Worm (Caenorhabditis elegans) whole organism, midembryonic: ENCODE results near the gene nac-2.
A peak's percentile ranks its signal among the peaks of the same experiment; 100 is the strongest.
"Not testable (repeated sequence)": the region's sequence is repeated elsewhere in the genome, so short reads cannot be mapped to it uniquely, and the experiment has no call there.

ENCODE experiments used
- T22C8.4 ChIP-seq: fragments of 200-800 bp; sonication (Bioruptor generic); IDR thresholded peaks from 2 replicates; pipeline ENCODE4 v1.3.6; 2022; ENCODE audit warnings: missing genetic modification characterization, missing compliant biosample characterization
- cog-1 ChIP-seq: sonication (generic microtip); optimal IDR thresholded peaks from 2 replicates; lab custom pipeline; 2016; ENCODE audit warnings: missing genetic modification characterization, missing compliant biosample characterization
- flt-1 ChIP-seq: fragments of 200-800 bp; sonication (Bioruptor generic); IDR thresholded peaks from 2 replicates; pipeline ENCODE4 v1.3.6; 2022; ENCODE audit warnings: missing genetic modification characterization, missing compliant biosample characterization
- klf-2 ChIP-seq: fragments of 200-800 bp; sonication (Bioruptor generic); conservative IDR thresholded peaks from 2 replicates; pipeline ENCODE4 v1.3.6; 2022; ENCODE audit warnings: missing genetic modification reagents, missing genetic modification characterization, missing compliant biosample characterization
- med-1 ChIP-seq: sonication (generic microtip); optimal IDR thresholded peaks from 2 replicates; lab custom pipeline; 2017; ENCODE audit warnings: missing genetic modification characterization, mild to moderate bottlenecking, missing compliant biosample characterization, antibody characterized with exemption, missing genetic modification reagents; ENCODE audit not compliant: insufficient read depth
- ref-1 ChIP-seq: fragments of 200-800 bp; sonication (Bioruptor generic); conservative IDR thresholded peaks from 2 replicates; pipeline ENCODE4 v1.3.6; 2022; ENCODE audit warnings: missing genetic modification reagents, missing genetic modification characterization, missing compliant biosample characterization
- tab-1 ChIP-seq: fragments of 200-800 bp; sonication (Bioruptor generic); IDR thresholded peaks from 2 replicates; pipeline ENCODE4 v1.3.6; 2022; ENCODE audit warnings: missing genetic modification characterization, missing compliant biosample characterization
- ztf-23 ChIP-seq: fragments of 200-800 bp; sonication (Bioruptor generic); IDR thresholded peaks from 2 replicates; pipeline ENCODE4 v1.3.6; 2022; ENCODE audit warnings: missing genetic modification reagents, missing genetic modification characterization, missing compliant biosample characterization
- ztf-29 ChIP-seq: fragments of 200-800 bp; sonication (Bioruptor generic); IDR thresholded peaks from 2 replicates; pipeline ENCODE4 v1.3.6; 2022; ENCODE audit warnings: missing genetic modification reagents, missing genetic modification characterization, missing compliant biosample characterization

nac-2 gene

DNA sequence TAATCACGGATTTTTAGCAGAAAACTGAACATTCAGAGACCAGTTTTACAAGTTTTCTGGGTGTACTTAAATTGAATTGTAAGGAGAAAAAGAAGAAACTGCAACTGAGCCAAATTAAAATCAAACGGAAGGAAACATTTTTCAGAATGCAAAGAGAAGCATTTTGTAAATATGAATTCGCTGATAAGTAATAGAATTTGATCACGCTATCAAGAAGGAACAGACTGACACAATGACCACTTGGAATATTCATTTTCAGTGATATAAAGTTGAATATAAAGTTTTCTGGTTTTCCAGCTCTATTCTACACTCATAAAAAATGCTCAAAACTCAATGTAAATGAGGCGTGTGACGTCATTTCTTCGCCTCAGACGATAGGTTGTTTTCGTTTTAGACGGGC is 9.0 kb downstream of the nac-2 start:
- no peak for TF ChIP-seq ref-1 (GFP tag; lab: Robert Waterston, UW)
- TF ChIP-seq T22C8.4 (GFP tag; lab: Robert Waterston, UW): no peak
- TF ChIP-seq med-1 (GFP tag; lab: Kevin White, UChicago): no peak
- TF ChIP-seq ztf-23 (GFP tag; lab: Robert Waterston, UW): no peak
- no peak for TF ChIP-seq ztf-29
- no peak for TF ChIP-seq cog-1 (tag; lab: Kevin White, UChicago)
- no peak for TF ChIP-seq tab-1
- TF ChIP-seq klf-2: no peak
- no peak for TF ChIP-seq flt-1 (GFP tag; lab: Robert Waterston, UW)

DNA sequence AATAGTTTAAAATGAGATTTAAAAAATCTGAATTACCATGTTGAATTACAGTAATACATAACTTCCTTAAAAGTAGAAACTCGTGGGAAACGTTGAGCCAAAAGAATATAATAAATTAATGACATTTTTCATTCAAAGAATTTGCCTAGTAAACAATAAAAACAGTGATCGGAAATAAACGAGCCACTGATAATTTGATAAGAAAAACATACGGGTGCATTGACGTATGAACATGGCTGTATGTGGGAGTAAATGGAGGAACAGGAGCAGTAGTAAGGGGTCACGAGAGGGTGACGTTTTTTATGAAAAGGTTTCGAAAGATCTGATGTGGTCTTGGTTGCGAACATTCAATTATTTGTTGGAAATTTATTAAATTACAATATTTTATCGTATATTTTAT is 12.3 kb downstream of the nac-2 start:
- TF ChIP-seq flt-1 (GFP tag; lab: Robert Waterston, UW): no peak
- TF ChIP-seq tab-1: no peak
- no peak for TF ChIP-seq klf-2
- TF ChIP-seq med-1 (GFP tag; lab: Kevin White, UChicago): no peak
- no peak for TF ChIP-seq T22C8.4 (GFP tag; lab: Robert Waterston, UW)
- no peak for TF ChIP-seq ztf-29
- no peak for TF ChIP-seq ztf-23 (GFP tag; lab: Robert Waterston, UW)
- no peak for TF ChIP-seq ref-1 (GFP tag; lab: Robert Waterston, UW)
- TF ChIP-seq cog-1 (tag; lab: Kevin White, UChicago): no peak

DNA sequence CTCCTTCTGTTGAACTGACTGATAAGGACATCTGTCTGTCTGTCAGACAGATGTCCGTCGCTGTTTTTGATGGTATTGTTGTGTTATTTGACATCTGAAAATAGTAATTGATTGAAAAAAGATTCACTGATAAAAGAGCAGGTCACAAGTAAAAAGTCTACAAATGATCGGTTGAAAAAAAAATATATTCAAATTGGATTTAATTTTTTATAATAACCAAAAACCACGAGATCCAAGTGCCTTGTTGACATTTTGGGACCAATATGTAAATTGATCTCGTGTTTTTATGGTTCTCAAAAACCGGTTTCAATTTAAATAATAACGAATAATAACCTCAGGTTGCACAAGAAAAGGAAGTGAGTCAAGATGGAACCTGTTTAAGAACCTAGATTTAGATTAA is 16.1 kb downstream of the nac-2 start, which contains the start of gene F59B2.13:
Gene F59B2.13, minus strand, starts transcription at position 101 of the 400 bp plus-strand sequence.
- TF ChIP-seq ztf-23 (GFP tag; lab: Robert Waterston, UW): no peak
- TF ChIP-seq ref-1 (GFP tag; lab: Robert Waterston, UW): no peak
- TF ChIP-seq cog-1 (tag; lab: Kevin White, UChicago): no peak
- TF ChIP-seq ztf-29: no peak
- no peak for TF ChIP-seq flt-1 (GFP tag; lab: Robert Waterston, UW)
- no peak for TF ChIP-seq klf-2
- no peak for TF ChIP-seq T22C8.4 (GFP tag; lab: Robert Waterston, UW)
- no peak for TF ChIP-seq tab-1
- TF ChIP-seq med-1 (GFP tag; lab: Kevin White, UChicago): no peak

ce11 chrIII:9023601-9024000 is 19.5 kb downstream of the nac-2 start:
- TF ChIP-seq med-1 (GFP tag; lab: Kevin White, UChicago) (no peak), klf-2 (no peak), cog-1 (tag; lab: Kevin White, UChicago) (no peak), ref-1 (GFP tag; lab: Robert Waterston, UW) (no peak), ztf-29 (no peak), tab-1 (no peak), ztf-23 (GFP tag; lab: Robert Waterston, UW) (no peak), T22C8.4 (GFP tag; lab: Robert Waterston, UW) (no peak), flt-1 (GFP tag; lab: Robert Waterston, UW) (no peak)

ce11 chrIII:9022535-9022934 is 20.6 kb downstream of the nac-2 start, which contains the start of gene F59B2.14:
TSS of gene F59B2.14 (minus strand) at chrIII:9022635.
- no peak for TF ChIP-seq med-1 (GFP tag; lab: Kevin White, UChicago)
- no peak for TF ChIP-seq ztf-29
- TF ChIP-seq T22C8.4 (GFP tag; lab: Robert Waterston, UW): no peak

DNA sequence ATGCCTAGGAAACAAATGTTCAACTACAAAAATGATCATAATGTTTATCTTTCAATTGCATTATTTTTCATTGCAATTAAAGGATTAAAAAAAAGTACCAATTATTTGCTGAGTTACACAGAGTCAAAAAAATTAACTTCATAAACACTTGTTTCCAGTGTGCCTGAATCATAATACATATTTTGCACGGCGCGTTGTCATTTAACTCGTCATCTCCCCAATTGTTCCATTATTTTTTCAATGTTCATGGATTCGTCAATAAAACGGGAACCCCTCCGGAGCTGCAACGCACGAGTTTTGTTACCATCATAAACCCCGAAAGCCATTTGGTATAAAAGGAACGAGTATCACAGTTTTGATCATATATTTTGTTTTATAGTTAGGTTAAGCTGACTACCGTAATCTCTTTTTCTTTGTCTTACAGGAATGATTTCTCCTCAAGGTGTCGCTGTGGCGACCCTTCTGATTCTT is 25.9 kb downstream of the nac-2 start, which contains the start of gene F59B2.12:
Gene F59B2.12, plus strand, starts transcription at position 421 of the 471 bp plus-strand sequence.
- TF ChIP-seq klf-2 (no peak), med-1 (GFP tag; lab: Kevin White, UChicago) (no peak), flt-1 (GFP tag; lab: Robert Waterston, UW) (no peak), tab-1 (no peak), ref-1 (GFP tag; lab: Robert Waterston, UW) (no peak), T22C8.4 (GFP tag; lab: Robert Waterston, UW) (no peak), cog-1 (tag; lab: Kevin White, UChicago) (no peak), ztf-23 (GFP tag; lab: Robert Waterston, UW) (no peak), ztf-29 (no peak)

DNA sequence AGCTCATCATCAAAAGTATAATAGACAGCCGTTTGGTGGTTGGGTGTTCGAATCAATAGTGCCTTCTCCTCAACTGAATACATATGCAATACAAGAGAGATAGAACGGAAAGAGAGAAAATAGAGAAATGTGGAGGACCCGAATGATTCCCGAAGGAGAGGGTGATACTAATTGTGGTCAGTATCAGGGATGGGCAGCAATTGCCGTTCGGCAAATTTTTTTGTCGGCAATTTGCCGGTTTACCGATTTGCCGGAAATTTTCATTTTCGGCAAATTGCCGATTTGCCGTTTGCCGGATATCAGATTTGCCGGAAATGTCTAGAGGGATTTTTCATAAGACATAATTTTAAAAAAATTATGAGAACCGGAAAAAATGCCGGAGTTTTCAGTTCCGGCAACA is 30.8 kb downstream of the nac-2 start, which contains the start of gene F59B2.9:
Gene F59B2.9, minus strand, starts transcription at position 101 of the 400 bp plus-strand sequence.
- TF ChIP-seq cog-1 (tag; lab: Kevin White, UChicago): no peak
- TF ChIP-seq T22C8.4 (GFP tag; lab: Robert Waterston, UW): no peak
- TF ChIP-seq flt-1 (GFP tag; lab: Robert Waterston, UW): no peak
- TF ChIP-seq med-1 (GFP tag; lab: Kevin White, UChicago): no peak
- TF ChIP-seq ztf-29: no peak
- no peak for TF ChIP-seq klf-2

DNA sequence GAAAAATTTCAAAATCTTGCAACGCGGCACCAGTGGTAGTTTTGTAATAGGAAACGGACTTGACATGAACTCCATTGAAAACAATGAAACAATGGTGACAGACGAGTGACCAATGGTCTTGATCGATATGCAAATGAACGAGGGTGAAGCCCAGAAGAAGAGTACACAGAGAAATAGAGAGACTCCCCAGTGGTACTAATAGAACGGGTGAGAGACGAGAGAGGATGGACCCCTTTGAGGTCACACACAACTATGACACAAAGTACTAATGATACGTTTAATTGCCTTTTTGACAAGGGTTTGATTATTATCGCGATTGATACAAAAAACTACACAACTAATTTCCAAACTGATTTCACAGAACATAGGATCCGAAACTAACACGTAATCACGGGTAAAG is 33.1 kb downstream of the nac-2 start, which contains the start of gene F59B2.8:
Gene F59B2.8, minus strand, starts transcription at position 151 of the 400 bp plus-strand sequence.
- TF ChIP-seq klf-2: no peak
- TF ChIP-seq ztf-29: peak; percentile 23; the same call in 1 of the 2 replicates
- TF ChIP-seq flt-1 (GFP tag; lab: Robert Waterston, UW): 0 out of 2 replicates have a peak, but pooled peaks have one; percentile 54

ce11 chrIII:9007183-9007582 is 35.9 kb downstream of the nac-2 start:
- TF ChIP-seq tab-1: 0 out of 2 replicates have a peak, but pooled peaks have one; percentile 7
- no peak for TF ChIP-seq klf-2
- TF ChIP-seq cog-1 (tag; lab: Kevin White, UChicago): peak; percentile 20

ce11 chrIII:9005905-9006372 is 37.2 kb downstream of the nac-2 start, which contains the start of gene rab-6.1:
TSS of gene rab-6.1 (minus strand) at chrIII:9005955.
- TF ChIP-seq T22C8.4 (GFP tag; lab: Robert Waterston, UW); klf-2; ztf-29: not testable (repeated sequence)
